Fruit fly (Drosophila melanogaster): ENCODE data around the gene Naa40.

The Naa40 gene

dm6 chr3R:29737891-29738290, 13.1 kb upstream of the Naa40 start, which contains the start of gene Gnpnat (continued):
- peak; percentile 46 for TF ChIP-seq CG15696 (tag; optimal IDR thresholded peaks at IDR 0.05)
- no peak for TF ChIP-seq wor (GFP tag; IDR thresholded peaks at IDR 0.05)
- no peak for TF ChIP-seq zen2 (GFP tag; IDR thresholded peaks at IDR 0.05; ENCODE audit: partially characterized antibody)
- TF ChIP-seq chm (GFP tag; IDR thresholded peaks at IDR 0.05), result no peak
- peak; percentile 47 for TF ChIP-seq salm (tag; optimal IDR thresholded peaks at IDR 0.05)
- no peak for TF ChIP-seq grn (GFP tag; optimal IDR thresholded peaks at IDR 0.05)
- TF ChIP-seq CG13624 (GFP tag; optimal IDR thresholded peaks at IDR 0.05), result no peak
- TF ChIP-seq ttk (GFP tag; IDR thresholded peaks at IDR 0.05), result no peak
- no peak for TF ChIP-seq Stat92E (GFP tag; optimal IDR thresholded peaks at IDR 0.05)
- no peak for TF ChIP-seq trh (GFP tag; optimal IDR thresholded peaks at IDR 0.05)
- no peak for TF ChIP-seq MBD-R2 (GFP tag; IDR thresholded peaks at IDR 0.05)
- no peak for TF ChIP-seq Taf1 (GFP tag; IDR thresholded peaks at IDR 0.05)
- no peak for TF ChIP-seq CG9797 (GFP tag; optimal IDR thresholded peaks at IDR 0.05)
- no peak for TF ChIP-seq mirr (GFP tag; optimal IDR thresholded peaks at IDR 0.05)
- TF ChIP-seq CG17829 (tag; optimal IDR thresholded peaks at IDR 0.05), result peak; percentile 62
- no peak for TF ChIP-seq CG11560 (tag; IDR thresholded peaks at IDR 0.05)
- peak; percentile 62 for TF ChIP-seq CG10979 (tag; optimal IDR thresholded peaks at IDR 0.05)
- TF ChIP-seq fd3F (GFP tag; optimal IDR thresholded peaks at IDR 0.05), result peak; percentile 38
- TF ChIP-seq Mad (GFP tag; optimal IDR thresholded peaks at IDR 0.05), result no peak
- peak; percentile 48 for TF ChIP-seq CG17385 (GFP tag; optimal IDR thresholded peaks at IDR 0.05)
- TF ChIP-seq CG6254 (GFP tag; optimal IDR thresholded peaks at IDR 0.05), result peak; percentile 57
- TF ChIP-seq Doc2 (GFP tag; IDR thresholded peaks at IDR 0.05), result no peak
- no peak for TF ChIP-seq otp (GFP tag; IDR thresholded peaks at IDR 0.05)
- no peak for TF ChIP-seq CG11696 (GFP tag; IDR thresholded peaks at IDR 0.05)
- no peak for TF ChIP-seq slbo (GFP tag; IDR thresholded peaks at IDR 0.05)
- no peak for TF ChIP-seq CG7963 (GFP tag; IDR thresholded peaks at IDR 0.05; ENCODE audit: partially characterized antibody)
- peak; percentile 17 for TF ChIP-seq nerfin-1 (tag; optimal IDR thresholded peaks at IDR 0.05)
- no peak for TF ChIP-seq ap (GFP tag; IDR thresholded peaks at IDR 0.05)
- no peak for TF ChIP-seq run (tag; optimal IDR thresholded peaks at IDR 0.05)
- TF ChIP-seq ara (GFP tag; IDR thresholded peaks at IDR 0.05), result no peak
- no peak for TF ChIP-seq CG7372 (GFP tag; IDR thresholded peaks at IDR 0.05)
- no peak for TF ChIP-seq CG9609 (GFP tag; optimal IDR thresholded peaks at IDR 0.05)
- no peak for TF ChIP-seq Sin3A (optimal IDR thresholded peaks at IDR 0.05)
- peak; percentile 26 for TF ChIP-seq scrt (GFP tag; optimal IDR thresholded peaks at IDR 0.05)
- TF ChIP-seq Meics (GFP tag; optimal IDR thresholded peaks at IDR 0.05), result peak; percentile 73
- TF ChIP-seq peb (GFP tag; IDR thresholded peaks at IDR 0.05), result no peak
- TF ChIP-seq her (GFP tag; optimal IDR thresholded peaks at IDR 0.05), result no peak
- peak; percentile 57 for TF ChIP-seq CG8924 (tag; optimal IDR thresholded peaks at IDR 0.05)
- no peak for TF ChIP-seq ERR (GFP tag; optimal IDR thresholded peaks at IDR 0.05)
- no peak for TF ChIP-seq aop (GFP tag; IDR thresholded peaks at IDR 0.05)
- no peak for TF ChIP-seq HLHmδ (GFP tag; optimal IDR thresholded peaks at IDR 0.05)
- TF ChIP-seq lilli (GFP tag; optimal IDR thresholded peaks at IDR 0.05), result peak; percentile 39
- no peak for TF ChIP-seq CG7786 (GFP tag; optimal IDR thresholded peaks at IDR 0.05)
- no peak for TF ChIP-seq CG17328 (GFP tag; IDR thresholded peaks at IDR 0.05)
- no peak for TF ChIP-seq CG8944 (GFP tag; optimal IDR thresholded peaks at IDR 0.05)
- TF ChIP-seq pho (GFP tag; optimal IDR thresholded peaks at IDR 0.05), result no peak
- TF ChIP-seq bab2 (GFP tag; optimal IDR thresholded peaks at IDR 0.05), result no peak
- TF ChIP-seq sens-2 (GFP tag; IDR thresholded peaks at IDR 0.05), result no peak
- no peak for TF ChIP-seq jigr1 (GFP tag; IDR thresholded peaks at IDR 0.05)
- TF ChIP-seq gem (tag; optimal IDR thresholded peaks at IDR 0.05), result peak; percentile 83
- no peak for TF ChIP-seq CG18764 (GFP tag; optimal IDR thresholded peaks at IDR 0.05)
- TF ChIP-seq CG11723 (GFP tag; optimal IDR thresholded peaks at IDR 0.05), result no peak
- peak; percentile 25 for TF ChIP-seq az2 (GFP tag; optimal IDR thresholded peaks at IDR 0.05)
